Worm (Caenorhabditis elegans) whole organism, L2 larva: ENCODE results near the gene chtb-1.

ENCODE experiments used
- C34F6.9 ChIP-seq: fragments of 150-350 bp; optimal IDR thresholded peaks from 2 replicates; lab custom pipeline; 2014; ENCODE audit warnings: missing biosample characterization, missing genetic modification characterization
- F13H6.1 ChIP-seq: sonication (generic microtip); optimal IDR thresholded peaks from 2 replicates; lab custom pipeline; 2016; ENCODE audit warnings: missing genetic modification characterization, missing compliant biosample characterization
- R02D3.7 ChIP-seq: fragments of 150-350 bp; optimal IDR thresholded peaks from 2 replicates; lab custom pipeline; 2014; ENCODE audit warnings: missing biosample characterization, missing genetic modification characterization
- Y55F3AM.14 ChIP-seq: fragments of 200-800 bp; sonication (Bioruptor generic); optimal IDR thresholded peaks from 2 replicates; lab custom pipeline; 2018; ENCODE audit warnings: mild to moderate bottlenecking, missing genetic modification characterization, missing compliant biosample characterization
- ZK546.5 ChIP-seq: sonication (generic microtip); optimal IDR thresholded peaks from 2 replicates; lab custom pipeline; 2017; ENCODE audit warnings: missing biosample characterization, missing genetic modification characterization
- alr-1 ChIP-seq: fragments of 150-350 bp; optimal IDR thresholded peaks from 2 replicates; lab custom pipeline; 2014; ENCODE audit warnings: missing biosample characterization, missing genetic modification characterization
- aly-2 ChIP-seq: fragments of 150-350 bp; optimal IDR thresholded peaks from 2 replicates; lab custom pipeline; 2014; ENCODE audit warnings: missing biosample characterization, missing genetic modification characterization
- ama-1 ChIP-seq: fragments of 150-350 bp; optimal IDR thresholded peaks from 2 replicates; lab custom pipeline; 2018; ENCODE audit warnings: inconsistent platforms
- blmp-1 ChIP-seq: sonication (generic microtip); optimal IDR thresholded peaks from 2 replicates; lab custom pipeline; 2017; ENCODE audit warnings: missing genetic modification characterization, mild to moderate bottlenecking, missing compliant biosample characterization, antibody characterized with exemption, moderate library complexity; ENCODE audit not compliant: insufficient read depth
- ceh-16 ChIP-seq: fragments of 150-350 bp; optimal IDR thresholded peaks from 2 replicates; lab custom pipeline; 2014; ENCODE audit warnings: missing biosample characterization, missing genetic modification characterization
- ceh-82 ChIP-seq: fragments of 150-350 bp; optimal IDR thresholded peaks from 2 replicates; lab custom pipeline; 2014; ENCODE audit warnings: missing biosample characterization, missing genetic modification characterization
- crh-2 ChIP-seq: sonication (generic microtip); optimal IDR thresholded peaks from 2 replicates; lab custom pipeline; 2017; ENCODE audit warnings: missing biosample characterization, missing genetic modification characterization
- dmd-4 ChIP-seq: sonication (generic microtip); optimal IDR thresholded peaks from 2 replicates; lab custom pipeline; 2017; ENCODE audit warnings: missing biosample characterization, missing genetic modification characterization
- egl-27 ChIP-seq: sonication (generic microtip); optimal IDR thresholded peaks from 3 replicates; lab custom pipeline; 2017; ENCODE audit warnings: missing biosample characterization, missing genetic modification reagents, missing genetic modification characterization
- elt-1 ChIP-seq: fragments of 150-350 bp; optimal IDR thresholded peaks from 2 replicates; lab custom pipeline; 2014; ENCODE audit warnings: missing biosample characterization, missing genetic modification characterization
- elt-3 ChIP-seq: sonication (generic microtip); optimal IDR thresholded peaks from 2 replicates; lab custom pipeline; 2017; ENCODE audit warnings: missing biosample characterization, missing genetic modification characterization
- fos-1 ChIP-seq: fragments of 150-350 bp; optimal IDR thresholded peaks from 2 replicates; lab custom pipeline; 2014; ENCODE audit warnings: missing biosample characterization, missing genetic modification characterization
- gmeb-1 ChIP-seq: fragments of 150-350 bp; optimal IDR thresholded peaks from 2 replicates; lab custom pipeline; 2014; ENCODE audit warnings: missing biosample characterization, missing genetic modification characterization
- lin-11 ChIP-seq: fragments of 150-350 bp; sonication (generic microtip); optimal IDR thresholded peaks from 2 replicates; lab custom pipeline; 2014; ENCODE audit warnings: missing biosample characterization, missing genetic modification characterization, inconsistent platforms, mixed read lengths
- lin-39 ChIP-seq: fragments of 150-350 bp; optimal IDR thresholded peaks from 2 replicates; lab custom pipeline; 2014; ENCODE audit warnings: missing biosample characterization, missing genetic modification reagents, missing genetic modification characterization
- lsy-2 ChIP-seq, 2 experiments: fragments of 150-350 bp in 1 of 2; sonication (generic microtip) in 1 of 2; optimal IDR thresholded peaks; 2 replicates each; lab custom pipeline; 2014 to 2017; ENCODE audit warnings: missing biosample characterization in 2 of 2, missing genetic modification characterization in 2 of 2
- mab-5 ChIP-seq: fragments of 150-350 bp; optimal IDR thresholded peaks from 2 replicates; lab custom pipeline; 2014; ENCODE audit warnings: missing biosample characterization, missing genetic modification characterization
- mbf-1 ChIP-seq: sonication (generic microtip); optimal IDR thresholded peaks from 2 replicates; lab custom pipeline; 2017; ENCODE audit warnings: missing biosample characterization, missing genetic modification characterization
- mdl-1 ChIP-seq, 2 experiments: fragments of 150-350 bp in 1 of 2; sonication (generic microtip) in 1 of 2; optimal IDR thresholded peaks; 2 replicates each; lab custom pipeline; 2017; ENCODE audit warnings: missing biosample characterization in 2 of 2, missing genetic modification characterization in 2 of 2
- nhr-10 ChIP-seq: sonication (generic microtip); optimal IDR thresholded peaks from 2 replicates; lab custom pipeline; 2017; ENCODE audit warnings: missing biosample characterization, missing genetic modification characterization
- nhr-12 ChIP-seq: fragments of 150-350 bp; optimal IDR thresholded peaks from 2 replicates; lab custom pipeline; 2014; ENCODE audit warnings: missing biosample characterization, missing genetic modification characterization
- nhr-129 ChIP-seq: fragments of 150-350 bp; optimal IDR thresholded peaks from 2 replicates; lab custom pipeline; 2014; ENCODE audit warnings: missing biosample characterization, missing genetic modification characterization
- nhr-21 ChIP-seq: fragments of 150-350 bp; optimal IDR thresholded peaks from 2 replicates; lab custom pipeline; 2014; ENCODE audit warnings: missing biosample characterization, missing genetic modification characterization
- nhr-237 ChIP-seq: fragments of 150-350 bp; optimal IDR thresholded peaks from 2 replicates; lab custom pipeline; 2014; ENCODE audit warnings: missing biosample characterization, missing genetic modification characterization
- nhr-25 ChIP-seq: fragments of 150-350 bp; sonication (generic microtip); optimal IDR thresholded peaks from 3 replicates; lab custom pipeline; 2014; ENCODE audit warnings: missing biosample characterization, missing genetic modification characterization
- nhr-6 ChIP-seq: fragments of 150-350 bp; optimal IDR thresholded peaks from 2 replicates; lab custom pipeline; 2014; ENCODE audit warnings: missing biosample characterization, missing genetic modification characterization
- nhr-77 ChIP-seq: fragments of 150-350 bp; optimal IDR thresholded peaks from 2 replicates; lab custom pipeline; 2014; ENCODE audit warnings: missing biosample characterization, missing genetic modification characterization
- peb-1 ChIP-seq: fragments of 150-350 bp; optimal IDR thresholded peaks from 2 replicates; lab custom pipeline; 2014; ENCODE audit warnings: missing biosample characterization, missing genetic modification characterization
- skn-1 ChIP-seq: sonication (generic microtip); optimal IDR thresholded peaks from 2 replicates; lab custom pipeline; 2017; ENCODE audit warnings: missing biosample characterization, missing genetic modification characterization
- sma-3 ChIP-seq: sonication (generic microtip); optimal IDR thresholded peaks from 2 replicates; lab custom pipeline; 2016; ENCODE audit warnings: missing genetic modification reagents, missing genetic modification characterization, missing compliant biosample characterization
- sma-9 ChIP-seq, 2 experiments: fragments of 150-350 bp in 1 of 2; sonication (generic microtip) in 1 of 2; optimal IDR thresholded peaks; 2 replicates each; lab custom pipeline; 2014 to 2016; ENCODE audit warnings: missing genetic modification characterization in 2 of 2, mild to moderate bottlenecking in 1 of 2, missing biosample characterization in 1 of 2, missing compliant biosample characterization in 1 of 2, missing genetic modification reagents in 1 of 2, moderate library complexity in 1 of 2
- snpc-4 ChIP-seq: fragments of 150-350 bp; optimal IDR thresholded peaks from 2 replicates; lab custom pipeline; 2014; ENCODE audit warnings: missing biosample characterization, missing genetic modification characterization
- unc-39 ChIP-seq: fragments of 150-350 bp; optimal IDR thresholded peaks from 2 replicates; lab custom pipeline; 2014; ENCODE audit warnings: missing biosample characterization, missing genetic modification characterization
- unc-55 ChIP-seq: fragments of 150-350 bp; sonication (generic microtip); optimal IDR thresholded peaks from 3 replicates; lab custom pipeline; 2014; ENCODE audit warnings: missing biosample characterization, missing genetic modification reagents, missing genetic modification characterization
- unc-62 ChIP-seq: fragments of 150-350 bp; optimal IDR thresholded peaks from 2 replicates; lab custom pipeline; 2014; ENCODE audit warnings: missing biosample characterization, missing genetic modification reagents, missing genetic modification characterization
- zag-1 ChIP-seq: fragments of 150-350 bp; optimal IDR thresholded peaks from 2 replicates; lab custom pipeline; 2014; ENCODE audit warnings: missing biosample characterization, missing genetic modification characterization
- ztf-1 ChIP-seq: fragments of 200-800 bp; sonication (Bioruptor generic); conservative IDR thresholded peaks from 2 replicates; pipeline ENCODE4 v1.3.6; 2022; ENCODE audit warnings: missing genetic modification characterization, missing compliant biosample characterization
- ztf-11 ChIP-seq: sonication (generic microtip); optimal IDR thresholded peaks from 2 replicates; lab custom pipeline; 2017; ENCODE audit warnings: missing biosample characterization, missing genetic modification characterization
- ztf-4 ChIP-seq: fragments of 150-350 bp; optimal IDR thresholded peaks from 2 replicates; lab custom pipeline; 2014; ENCODE audit warnings: missing biosample characterization, missing genetic modification characterization

The chtb-1 gene

ce11 chrIII:9355412-9355969 lies at the start of gene chtb-1:
Gene chtb-1 (minus strand): TSS chrIII:9355462.
- TF ChIP-seq nhr-21: no peak
- TF ChIP-seq skn-1 (tag; lab: Kevin White, UChicago): no peak
- no peak for TF ChIP-seq fos-1
- no peak for TF ChIP-seq blmp-1 (tag; lab: Kevin White, UChicago)
- no peak for TF ChIP-seq nhr-237 (tag; lab: Kevin White, UChicago)
- TF ChIP-seq nhr-129: no peak
- no peak for TF ChIP-seq ama-1 (lab: Kevin White, UChicago)
- no peak for TF ChIP-seq ztf-4
- TF ChIP-seq egl-27 (tag; lab: Kevin White, UChicago): no peak
- no peak for TF ChIP-seq nhr-77 (tag; lab: Kevin White, UChicago)
- no peak for TF ChIP-seq lin-11 (tag; lab: Kevin White, UChicago)
- TF ChIP-seq ceh-82 (tag; lab: Kevin White, UChicago): no peak
- TF ChIP-seq, all 48 proteins: peak for 0

- no peak for TF ChIP-seq nhr-237 (tag; lab: Kevin White, UChicago)
- no peak for TF ChIP-seq egl-27 (tag; lab: Kevin White, UChicago)
- TF ChIP-seq zag-1 (tag; lab: Kevin White, UChicago): no peak
- TF ChIP-seq unc-55 (GFP tag; lab: Kevin White, UChicago): no peak
- no peak for TF ChIP-seq sma-3
- TF ChIP-seq peb-1 (tag; lab: Kevin White, UChicago): no peak
- no peak for TF ChIP-seq ceh-82 (tag; lab: Kevin White, UChicago)
- no peak for TF ChIP-seq sma-9 (GFP tag; optimal IDR thresholded peaks at IDR 0.05; lab: Kevin White, UChicago)
- no peak for TF ChIP-seq sma-9 (tag; optimal IDR thresholded peaks at IDR 0.05; lab: Kevin White, UChicago)
- no peak for TF ChIP-seq elt-1 (tag; lab: Kevin White, UChicago)
- no peak for TF ChIP-seq lin-11 (tag; lab: Kevin White, UChicago)
- TF ChIP-seq snpc-4: no peak
- no peak for TF ChIP-seq F13H6.1 (tag; lab: Kevin White, UChicago)
- TF ChIP-seq dmd-4: no peak
- no peak for TF ChIP-seq gmeb-1 (tag; lab: Kevin White, UChicago)
- TF ChIP-seq ztf-1: no peak
- no peak for TF ChIP-seq blmp-1 (tag; lab: Kevin White, UChicago)
- no peak for TF ChIP-seq ZK546.5 (tag; lab: Kevin White, UChicago)
These were observed 45.8 kb upstream of the chtb-1 start, which contains the start of gene nlp-48 for ce11 chrIII:9401036-9401435. Gene nlp-48 (minus strand): TSS chrIII:9401136.

- TF ChIP-seq sma-3 (no peak), elt-1 (tag; lab: Kevin White, UChicago) (no peak), aly-2 (no peak), mdl-1 (tag; optimal IDR thresholded peaks at IDR 0.05; lab: Kevin White, UChicago) (no peak), unc-39 (tag; lab: Kevin White, UChicago) (no peak), ztf-4 (no peak), nhr-21 (no peak), alr-1 (no peak), ztf-11 (tag; lab: Kevin White, UChicago) (no peak), C34F6.9 (no peak), gmeb-1 (tag; lab: Kevin White, UChicago) (peak; percentile 82), ceh-82 (tag; lab: Kevin White, UChicago) (no peak), blmp-1 (tag; lab: Kevin White, UChicago) (no peak), peb-1 (tag; lab: Kevin White, UChicago) (no peak), ceh-16 (tag; lab: Kevin White, UChicago) (no peak), snpc-4 (no peak), crh-2 (no peak), ztf-1 (no peak), lin-39 (no peak), fos-1 (no peak), lsy-2 (tag; optimal IDR thresholded peaks at IDR 0.05; lab: Kevin White, UChicago) (peak in 1 of 2 experiments; percentile 33), mbf-1 (tag; lab: Kevin White, UChicago) (no peak), ama-1 (lab: Kevin White, UChicago) (no peak), sma-9 (GFP tag; optimal IDR thresholded peaks at IDR 0.05; lab: Kevin White, UChicago) (no peak), sma-9 (tag; optimal IDR thresholded peaks at IDR 0.05; lab: Kevin White, UChicago) (no peak), unc-62 (GFP tag; lab: Kevin White, UChicago) (no peak), Y55F3AM.14 (no peak), elt-3 (tag; lab: Kevin White, UChicago) (no peak), unc-55 (GFP tag; lab: Kevin White, UChicago) (peak; percentile 52), dmd-4 (no peak), nhr-237 (tag; lab: Kevin White, UChicago) (no peak), R02D3.7 (no peak), mab-5 (tag; lab: Kevin White, UChicago) (no peak), lin-11 (tag; lab: Kevin White, UChicago) (peak; percentile 12), nhr-10 (tag; lab: Kevin White, UChicago) (no peak), skn-1 (tag; lab: Kevin White, UChicago) (no peak), ZK546.5 (tag; lab: Kevin White, UChicago) (no peak), nhr-12 (no peak), nhr-6 (tag; lab: Kevin White, UChicago) (no peak), nhr-129 (peak; percentile 32), nhr-25 (no peak)
These were observed 38.0 kb upstream of the chtb-1 start, which contains the start of the genes gpr-2 and rgr-1 for ce11 chrIII:9393114-9393780. Gene gpr-2 (minus strand): TSS chrIII:9393164. Gene rgr-1 (plus strand): TSS chrIII:9393730.
